Worm (Caenorhabditis elegans) whole organism, early embryonic: Measurements from ENCODE around the gene pelo-1.

Experiments used
- ama-1 ChIP-seq: fragments of 150-350 bp; optimal IDR thresholded peaks from 2 replicates; lab custom pipeline; 2014
- flt-1 ChIP-seq: fragments of 200-800 bp; sonication (Bioruptor generic); IDR thresholded peaks from 2 replicates; pipeline ENCODE4 v1.3.6; 2022; ENCODE audit warnings: missing genetic modification characterization, missing compliant biosample characterization
- hmg-4 ChIP-seq: fragments of 200-800 bp; sonication (Bioruptor generic); optimal IDR thresholded peaks from 2 replicates; lab custom pipeline; 2018; ENCODE audit warnings: mild to moderate bottlenecking, missing genetic modification characterization, missing compliant biosample characterization
- tbx-11 ChIP-seq: fragments of 200-800 bp; sonication (Bioruptor generic); IDR thresholded peaks from 2 replicates; pipeline ENCODE4 v1.3.6; 2022; ENCODE audit warnings: missing genetic modification characterization, missing compliant biosample characterization
- tbx-37 ChIP-seq: fragments of 200-800 bp; sonication (Bioruptor generic); conservative IDR thresholded peaks from 2 replicates; pipeline ENCODE4 v1.3.6; 2022; ENCODE audit warnings: missing genetic modification reagents, missing genetic modification characterization, missing compliant biosample characterization

DNA sequence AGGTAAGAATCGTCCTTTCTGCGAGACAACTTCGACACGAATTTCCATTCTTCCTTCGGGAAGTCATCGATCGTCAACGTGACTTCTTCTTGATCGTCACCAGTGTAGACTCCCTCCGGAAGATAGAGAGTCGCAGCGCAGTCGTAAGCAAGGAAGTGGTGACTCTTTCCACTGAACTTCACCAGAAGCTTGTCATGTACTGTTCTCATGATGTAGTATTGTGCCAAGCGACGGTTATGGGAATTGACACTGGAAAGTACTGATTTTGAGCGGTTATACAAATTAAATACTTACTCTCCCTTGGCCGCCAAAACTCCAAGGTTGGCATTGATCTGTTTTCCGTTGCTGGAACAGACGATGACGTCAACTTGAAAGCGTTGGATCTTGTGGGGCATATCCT lies 28.5 kb downstream of the pelo-1 start:
- TF ChIP-seq hmg-4 (GFP tag; lab: Kevin White, UChicago) = no peak
- no peak for TF ChIP-seq flt-1 (GFP tag; lab: Robert Waterston, UW)
- no peak for TF ChIP-seq tbx-11
- TF ChIP-seq ama-1 (lab: Kevin White, UChicago) = no peak
- no peak for TF ChIP-seq tbx-37
